Fruit fly (Drosophila melanogaster) whole organism, embryonic: ENCODE measurements around the gene CG14625.

Experiments
- B-H1 ChIP-seq: fragments of 200-800 bp; sonication (Bioruptor generic); IDR thresholded peaks from 3 replicates; pipeline ENCODE4 v1.3.6; 2022; ENCODE audit warnings: missing biosample characterization, missing genetic modification characterization
- CG10267 ChIP-seq: fragments of 200-800 bp; sonication (Bioruptor generic); optimal IDR thresholded peaks from 2 replicates; lab custom pipeline; 2018; ENCODE audit warnings: missing biosample characterization, mild to moderate bottlenecking, missing genetic modification characterization, moderate library complexity
- CG10366 ChIP-seq: fragments of 200-800 bp; sonication (Bioruptor generic); IDR thresholded peaks from 2 replicates; pipeline ENCODE4 v1.3.6; 2022; ENCODE audit warnings: missing biosample characterization, missing genetic modification characterization
- CG11247 ChIP-seq: fragments of 200-800 bp; sonication (Bioruptor generic); IDR thresholded peaks from 2 replicates; pipeline ENCODE4 v1.3.6; 2022; ENCODE audit warnings: missing biosample characterization, missing genetic modification characterization
- CG11560 ChIP-seq: fragments of 200-800 bp; sonication (Bioruptor generic); IDR thresholded peaks from 3 replicates; pipeline ENCODE4 v1.3.6; 2022; ENCODE audit warnings: missing biosample characterization, missing genetic modification characterization
- CG12155 ChIP-seq: fragments of 200-800 bp; sonication (Bioruptor generic); optimal IDR thresholded peaks from 3 replicates; lab custom pipeline; 2016; ENCODE audit warnings: missing biosample characterization, missing genetic modification characterization
- CG13287 ChIP-seq: fragments of 200-800 bp; sonication (Bioruptor generic); IDR thresholded peaks from 2 replicates; pipeline ENCODE4 v1.3.6; 2022; ENCODE audit warnings: missing biosample characterization, missing genetic modification characterization; ENCODE audit not compliant: partially characterized antibody
- CG16779 ChIP-seq: fragments of 200-800 bp; sonication (Bioruptor generic); IDR thresholded peaks from 2 replicates; pipeline ENCODE4 v1.3.6; 2022; ENCODE audit warnings: missing biosample characterization, missing genetic modification characterization
- CG16813 ChIP-seq: fragments of 200-800 bp; sonication (Bioruptor generic); IDR thresholded peaks from 3 replicates; pipeline ENCODE4 v1.3.6; 2022; ENCODE audit warnings: missing biosample characterization, missing genetic modification characterization; ENCODE audit not compliant: partially characterized antibody
- CG18262 ChIP-seq: fragments of 200-800 bp; optimal IDR thresholded peaks from 3 replicates; lab custom pipeline; 2019; ENCODE audit warnings: missing biosample characterization, mild to moderate bottlenecking, missing genetic modification characterization, moderate library complexity
- CG31441 ChIP-seq: fragments of 200-800 bp; sonication (Bioruptor generic); IDR thresholded peaks from 2 replicates; pipeline ENCODE4 v1.3.6; 2022; ENCODE audit warnings: missing biosample characterization, missing genetic modification characterization
- CG34376 ChIP-seq: fragments of 200-800 bp; sonication (Bioruptor generic); optimal IDR thresholded peaks from 2 replicates; lab custom pipeline; 2018; ENCODE audit warnings: missing biosample characterization, mild to moderate bottlenecking, missing genetic modification characterization
- CG4854 ChIP-seq: fragments of 200-800 bp; sonication (Bioruptor generic); optimal IDR thresholded peaks from 2 replicates; lab custom pipeline; 2016; ENCODE audit warnings: missing biosample characterization, missing genetic modification characterization, inconsistent platforms
- CG6791 ChIP-seq: fragments of 200-800 bp; sonication (Bioruptor generic); IDR thresholded peaks from 3 replicates; pipeline ENCODE4 v1.3.6; 2022; ENCODE audit warnings: missing biosample characterization, missing genetic modification characterization; ENCODE audit not compliant: partially characterized antibody
- CG7271 ChIP-seq: fragments of 200-800 bp; sonication (Bioruptor generic); optimal IDR thresholded peaks from 2 replicates; lab custom pipeline; 2018; ENCODE audit warnings: missing biosample characterization, mild to moderate bottlenecking, missing genetic modification characterization, moderate library complexity
- CG7556 ChIP-seq: fragments of 200-800 bp; sonication (Bioruptor generic); optimal IDR thresholded peaks from 2 replicates; lab custom pipeline; 2017; ENCODE audit warnings: missing biosample characterization, mild to moderate bottlenecking, missing genetic modification characterization
- CG7839 ChIP-seq: fragments of 200-800 bp; sonication (Bioruptor generic); optimal IDR thresholded peaks from 3 replicates; lab custom pipeline; 2018; ENCODE audit warnings: missing biosample characterization, mild to moderate bottlenecking, missing genetic modification characterization, moderate library complexity
- CG7928 ChIP-seq: fragments of 200-800 bp; sonication (Bioruptor generic); optimal IDR thresholded peaks from 2 replicates; lab custom pipeline; 2017; ENCODE audit warnings: missing biosample characterization, mild to moderate bottlenecking, missing genetic modification characterization
- CG7963 ChIP-seq: fragments of 200-800 bp; sonication (Bioruptor generic); IDR thresholded peaks from 3 replicates; pipeline ENCODE4 v1.3.6; 2022; ENCODE audit warnings: missing biosample characterization, missing genetic modification characterization; ENCODE audit not compliant: partially characterized antibody
- CG8290 ChIP-seq, 3 experiments: fragments of 200-800 bp; sonication (Bioruptor generic); optimal IDR thresholded peaks; 2 replicates each; lab custom pipeline; 2016 to 2019; ENCODE audit warnings: missing biosample characterization in 3 of 3, missing genetic modification characterization in 3 of 3, mild to moderate bottlenecking in 2 of 3, moderate library complexity in 1 of 3
- CG8924 ChIP-seq: fragments of 200-800 bp; optimal IDR thresholded peaks from 3 replicates; lab custom pipeline; 2019; ENCODE audit warnings: missing biosample characterization, mild to moderate bottlenecking, missing genetic modification characterization, moderate library complexity
- Camta ChIP-seq: fragments of 200-800 bp; sonication (Bioruptor generic); optimal IDR thresholded peaks from 2 replicates; lab custom pipeline; 2016; ENCODE audit warnings: missing biosample characterization, missing genetic modification characterization
- D19A ChIP-seq: fragments of 200-800 bp; optimal IDR thresholded peaks from 3 replicates; lab custom pipeline; 2019; ENCODE audit warnings: missing biosample characterization, mild to moderate bottlenecking, missing genetic modification characterization, moderate library complexity
- Dad ChIP-seq: fragments of 200-800 bp; sonication (Bioruptor generic); optimal IDR thresholded peaks from 3 replicates; lab custom pipeline; 2016; ENCODE audit warnings: missing biosample characterization, missing genetic modification characterization
- Dbx ChIP-seq: fragments of 200-800 bp; sonication (Bioruptor generic); IDR thresholded peaks from 3 replicates; pipeline ENCODE4 v1.3.6; 2022; ENCODE audit warnings: missing biosample characterization, missing genetic modification characterization
- Dek ChIP-seq: fragments of 200-800 bp; sonication (Bioruptor generic); optimal IDR thresholded peaks from 3 replicates; lab custom pipeline; 2019; ENCODE audit warnings: missing biosample characterization, mild to moderate bottlenecking, missing genetic modification characterization, moderate library complexity
- HLH54F ChIP-seq: fragments of 200-800 bp; sonication (Bioruptor generic); optimal IDR thresholded peaks from 3 replicates; lab custom pipeline; 2016; ENCODE audit warnings: missing biosample characterization, missing genetic modification characterization
- Mad ChIP-seq: fragments of 200-800 bp; sonication (Bioruptor generic); optimal IDR thresholded peaks from 2 replicates; lab custom pipeline; 2016; ENCODE audit warnings: missing biosample characterization, missing genetic modification characterization
- Med ChIP-seq: fragments of 200-800 bp; sonication (Bioruptor generic); peaks from one replicate; lab custom pipeline; 2016; ENCODE audit warnings: missing biosample characterization, missing genetic modification characterization, mild to moderate bottlenecking, inconsistent platforms, moderate library complexity
- NfI ChIP-seq: fragments of 200-800 bp; sonication (Bioruptor generic); optimal IDR thresholded peaks from 3 replicates; lab custom pipeline; 2018; ENCODE audit warnings: missing biosample characterization, mild to moderate bottlenecking, missing genetic modification characterization, moderate library complexity
- Side ChIP-seq: fragments of 200-800 bp; sonication (Bioruptor generic); optimal IDR thresholded peaks from 2 replicates; lab custom pipeline; 2016; ENCODE audit warnings: missing biosample characterization, missing genetic modification characterization
- Sin3A ChIP-seq: fragments of >200 bp; optimal IDR thresholded peaks from 2 replicates; lab custom pipeline; 2018
- Stat92E ChIP-seq, 3 experiments: fragments of >200 bp in 2 of 3; fragments of 200-800 bp in 1 of 3; sonication (Bioruptor generic) in 1 of 3; optimal IDR thresholded peaks; 2 replicates each; lab custom pipeline; 2017 to 2019; ENCODE audit warnings: missing biosample characterization in 3 of 3, missing genetic modification characterization in 3 of 3, mild to moderate bottlenecking in 1 of 3, moderate library complexity in 1 of 3
- Tbp ChIP-seq: fragments of >200 bp; optimal IDR thresholded peaks from 2 replicates; lab custom pipeline; 2018; ENCODE audit warnings: missing biosample characterization, missing genetic modification characterization
- Xbp1 ChIP-seq: fragments of 200-800 bp; sonication (Bioruptor generic); optimal IDR thresholded peaks from 3 replicates; lab custom pipeline; 2016; ENCODE audit warnings: missing biosample characterization, mild to moderate bottlenecking, missing genetic modification characterization
- amos ChIP-seq: fragments of 200-800 bp; sonication (Bioruptor generic); IDR thresholded peaks from 2 replicates; pipeline ENCODE4 v1.3.6; 2022; ENCODE audit warnings: missing biosample characterization, missing genetic modification characterization; ENCODE audit not compliant: partially characterized antibody
- ap ChIP-seq: fragments of 200-800 bp; sonication (Bioruptor generic); IDR thresholded peaks from 2 replicates; pipeline ENCODE4 v1.3.6; 2022; ENCODE audit warnings: missing biosample characterization, missing genetic modification characterization
- chinmo ChIP-seq: fragments of 200-800 bp; sonication (Bioruptor generic); IDR thresholded peaks from 4 replicates; pipeline ENCODE4 v1.3.6; 2022; ENCODE audit warnings: missing biosample characterization, missing genetic modification characterization; ENCODE audit not compliant: partially characterized antibody
- grau ChIP-seq: fragments of 200-800 bp; optimal IDR thresholded peaks from 3 replicates; lab custom pipeline; 2019; ENCODE audit warnings: missing biosample characterization, mild to moderate bottlenecking, missing genetic modification characterization, moderate library complexity
- hbn ChIP-seq: fragments of 200-800 bp; sonication (Bioruptor generic); IDR thresholded peaks from 2 replicates; pipeline ENCODE4 v1.3.6; 2022; ENCODE audit warnings: missing biosample characterization, missing genetic modification characterization; ENCODE audit not compliant: partially characterized antibody
- jumu ChIP-seq: fragments of 200-800 bp; sonication (Bioruptor generic); optimal IDR thresholded peaks from 3 replicates; lab custom pipeline; 2016; ENCODE audit warnings: missing biosample characterization, missing genetic modification characterization
- knrl ChIP-seq: fragments of 200-800 bp; sonication (Bioruptor generic); IDR thresholded peaks from 3 replicates; pipeline ENCODE4 v1.3.6; 2022; ENCODE audit warnings: missing biosample characterization, missing genetic modification characterization; ENCODE audit not compliant: partially characterized antibody
- p53 ChIP-seq: fragments of 200-800 bp; sonication (Bioruptor generic); optimal IDR thresholded peaks from 2 replicates; lab custom pipeline; 2016; ENCODE audit warnings: missing biosample characterization, missing genetic modification characterization
- schlank ChIP-seq: fragments of 200-800 bp; sonication (Bioruptor generic); optimal IDR thresholded peaks from 2 replicates; lab custom pipeline; 2018; ENCODE audit warnings: missing biosample characterization, mild to moderate bottlenecking, missing genetic modification characterization
- slp2 ChIP-seq: fragments of 200-800 bp; sonication (Bioruptor generic); optimal IDR thresholded peaks from 2 replicates; lab custom pipeline; 2016; ENCODE audit warnings: missing biosample characterization, missing genetic modification characterization
- sna ChIP-seq: fragments of 200-800 bp; sonication (Bioruptor generic); IDR thresholded peaks from 2 replicates; pipeline ENCODE4 v1.3.6; 2022; ENCODE audit warnings: missing biosample characterization, missing genetic modification characterization; ENCODE audit not compliant: partially characterized antibody
- stc ChIP-seq: fragments of 200-800 bp; sonication (Bioruptor generic); IDR thresholded peaks from 2 replicates; pipeline ENCODE4 v1.3.6; 2022; ENCODE audit warnings: missing biosample characterization, missing genetic modification characterization
- sug ChIP-seq: fragments of 200-800 bp; optimal IDR thresholded peaks from 2 replicates; lab custom pipeline; 2019; ENCODE audit warnings: missing biosample characterization, mild to moderate bottlenecking, missing genetic modification characterization, moderate library complexity
- vfl ChIP-seq: fragments of 200-800 bp; sonication (Bioruptor generic); optimal IDR thresholded peaks from 2 replicates; lab custom pipeline; 2016; ENCODE audit warnings: missing biosample characterization, missing genetic modification characterization

The CG14625 gene

dm6 chrX:1236475-1236874 is 37.1 kb downstream of the CG14625 start, which contains the start of gene CG3638 (continued):
- TF ChIP-seq B-H1 (GFP tag; lab: Robert Waterston, UW) (no peak), CG13287 (peak; percentile 88), D19A (tag; lab: Kevin White, UChicago) (peak; percentile 1), CG8290 (GFP tag; optimal IDR thresholded peaks at IDR 0.05; lab: Kevin White, UChicago) (peak; percentile 99), CG8290 (tag; optimal IDR thresholded peaks at IDR 0.05; lab: Kevin White, UChicago) (peak in 1 of 2 experiments; percentile 91), grau (tag; lab: Kevin White, UChicago) (peak; percentile 27), stc (GFP tag; lab: Robert Waterston, UW) (no peak), CG16813 (GFP tag; lab: Robert Waterston, UW) (peak; percentile 77), Dad (GFP tag; lab: Kevin White, UChicago) (peak; percentile 3), jumu (peak; percentile 28), schlank (tag; lab: Kevin White, UChicago) (no peak), CG8924 (peak; percentile 63), knrl (GFP tag; lab: Robert Waterston, UW) (peak; percentile 76), Tbp (GFP tag; lab: Kevin White, UChicago) (no peak), CG31441 (GFP tag; lab: Robert Waterston, UW) (no peak), chinmo (peak; percentile 86; the same call in 3 of the 4 replicates), amos (peak; percentile 85), CG11247 (GFP tag; lab: Robert Waterston, UW) (peak; percentile 6; the same call in 1 of the 2 replicates), CG18262 (no peak), CG34376 (GFP tag; lab: Kevin White, UChicago) (peak; percentile 10), CG10366 (GFP tag; lab: Robert Waterston, UW) (no peak), NfI (GFP tag; lab: Kevin White, UChicago) (peak; percentile 16), CG10267 (peak; percentile 63), Camta (GFP tag; lab: Kevin White, UChicago) (peak; percentile 31), CG4854 (GFP tag; lab: Kevin White, UChicago) (no peak), sug (tag; lab: Kevin White, UChicago) (peak; percentile 32), vfl (GFP tag; lab: Kevin White, UChicago) (peak; percentile 33), CG7271 (tag; lab: Kevin White, UChicago) (peak; percentile 9), Dbx (GFP tag; lab: Robert Waterston, UW) (peak; percentile 75; the same call in 2 of the 3 replicates), CG7556 (GFP tag; lab: Kevin White, UChicago) (no peak), CG7928 (GFP tag; lab: Kevin White, UChicago) (peak; percentile 96), Med (GFP tag; lab: Kevin White, UChicago) (peak; percentile 90), Dek (tag; lab: Kevin White, UChicago) (peak; percentile 60), HLH54F (GFP tag; lab: Kevin White, UChicago) (peak; percentile 11), CG7963 (GFP tag; lab: Robert Waterston, UW) (peak; percentile 46; the same call in 1 of the 3 replicates), Mad (peak; percentile 8), hbn (GFP tag; lab: Robert Waterston, UW) (peak; percentile 76), CG7839 (tag; lab: Kevin White, UChicago) (peak; percentile 12), Xbp1 (GFP tag; lab: Kevin White, UChicago) (peak; percentile 40), CG11560 (tag; lab: Robert Waterston, UW) (peak; percentile 100), CG12155 (peak; percentile 58), Stat92E (GFP tag; optimal IDR thresholded peaks at IDR 0.05; lab: Kevin White, UChicago) (no peak), p53 (GFP tag; lab: Kevin White, UChicago) (peak; percentile 39), CG6791 (peak; percentile 95), ap (GFP tag; lab: Robert Waterston, UW) (no peak), Side (GFP tag; lab: Kevin White, UChicago) (no peak), slp2 (no peak), sna (peak; percentile 71; the same call in 1 of the 2 replicates), Sin3A (lab: Kevin White, UChicago) (peak; percentile 55), CG16779 (GFP tag; lab: Robert Waterston, UW) (0 out of 2 replicates have a peak, but pooled peaks have one; percentile 20)
